Fruit fly (Drosophila melanogaster) whole organism, embryonic: ENCODE measurements around the gene CG6163.

Source experiments
- Atf3 ChIP-seq: fragments of 200-800 bp; sonication (Bioruptor generic); optimal IDR thresholded peaks from 3 replicates; lab custom pipeline; 2016; ENCODE audit warnings: missing biosample characterization, missing genetic modification characterization
- Awh ChIP-seq: fragments of 200-800 bp; sonication (Bioruptor generic); IDR thresholded peaks from 2 replicates; pipeline ENCODE4, ENCODE4 v1.3.6; 2022; ENCODE audit warnings: missing biosample characterization, missing genetic modification characterization
- CG10147 ChIP-seq: fragments of 200-800 bp; sonication (Bioruptor generic); optimal IDR thresholded peaks from 2 replicates; lab custom pipeline; 2019; ENCODE audit warnings: missing biosample characterization, mild to moderate bottlenecking, missing genetic modification characterization, moderate library complexity
- CG1024 ChIP-seq: fragments of 200-800 bp; sonication (Bioruptor generic); IDR thresholded peaks from 2 replicates; pipeline ENCODE4 v1.3.6; 2022; ENCODE audit warnings: missing biosample characterization, missing genetic modification characterization
- CG10366 ChIP-seq: fragments of 200-800 bp; sonication (Bioruptor generic); IDR thresholded peaks from 2 replicates; pipeline ENCODE4 v1.3.6; 2022; ENCODE audit warnings: missing biosample characterization, missing genetic modification characterization
- CG10543 ChIP-seq: fragments of 200-800 bp; sonication (Bioruptor generic); optimal IDR thresholded peaks from 3 replicates; lab custom pipeline; 2017; ENCODE audit warnings: missing biosample characterization, mild to moderate bottlenecking, missing genetic modification characterization, moderate library complexity
- CG10654 ChIP-seq: fragments of 200-800 bp; sonication (Bioruptor generic); optimal IDR thresholded peaks from 2 replicates; lab custom pipeline; 2016; ENCODE audit warnings: missing biosample characterization, missing genetic modification characterization
- CG11695 ChIP-seq: fragments of 200-800 bp; sonication (Bioruptor generic); IDR thresholded peaks from 3 replicates; pipeline ENCODE4 v1.3.6; 2022; ENCODE audit warnings: missing biosample characterization, missing genetic modification characterization
- CG17359 ChIP-seq: fragments of 200-800 bp; sonication (Bioruptor generic); optimal IDR thresholded peaks from 3 replicates; lab custom pipeline; 2018; ENCODE audit warnings: missing biosample characterization, mild to moderate bottlenecking, missing genetic modification characterization, moderate library complexity
- CG17912 ChIP-seq: fragments of 200-800 bp; sonication (Bioruptor generic); optimal IDR thresholded peaks from 2 replicates; lab custom pipeline; 2018; ENCODE audit warnings: missing biosample characterization, mild to moderate bottlenecking, missing genetic modification characterization
- CG1832 ChIP-seq: fragments of 200-800 bp; sonication (Bioruptor generic); optimal IDR thresholded peaks from 2 replicates; lab custom pipeline; 2017; ENCODE audit warnings: missing biosample characterization, mild to moderate bottlenecking, missing genetic modification characterization, inconsistent platforms
- CG31365 ChIP-seq: fragments of 200-800 bp; sonication (Bioruptor generic); optimal IDR thresholded peaks from 2 replicates; lab custom pipeline; 2018; ENCODE audit warnings: missing biosample characterization, mild to moderate bottlenecking, missing genetic modification characterization
- CG32767 ChIP-seq: fragments of 200-800 bp; sonication (Bioruptor generic); IDR thresholded peaks from 2 replicates; pipeline ENCODE4 v1.3.6; 2022; ENCODE audit warnings: missing biosample characterization, missing genetic modification characterization
- CG43689 ChIP-seq: fragments of 200-800 bp; sonication (Bioruptor generic); IDR thresholded peaks from 2 replicates; pipeline ENCODE4 v1.3.6; 2022; ENCODE audit warnings: missing biosample characterization, missing genetic modification characterization
- CG8281 ChIP-seq: fragments of 200-800 bp; sonication (Bioruptor generic); optimal IDR thresholded peaks from 2 replicates; lab custom pipeline; 2018; ENCODE audit warnings: missing biosample characterization, mild to moderate bottlenecking, missing genetic modification characterization, moderate library complexity
- CG8944 ChIP-seq: fragments of 200-800 bp; sonication (Bioruptor generic); optimal IDR thresholded peaks from 3 replicates; lab custom pipeline; 2016; ENCODE audit warnings: missing biosample characterization, missing genetic modification characterization
- CG9609 ChIP-seq: fragments of 200-800 bp; sonication (Bioruptor generic); optimal IDR thresholded peaks from 3 replicates; lab custom pipeline; 2016; ENCODE audit warnings: missing biosample characterization, missing genetic modification characterization
- CG9727 ChIP-seq: fragments of 200-800 bp; sonication (Bioruptor generic); optimal IDR thresholded peaks from 3 replicates; lab custom pipeline; 2017; ENCODE audit warnings: missing biosample characterization, mild to moderate bottlenecking, missing genetic modification characterization
- CTCF ChIP-seq: fragments of 200-800 bp; sonication (Bioruptor generic); optimal IDR thresholded peaks from 2 replicates; lab custom pipeline; 2017; ENCODE audit warnings: missing biosample characterization, mild to moderate bottlenecking, missing genetic modification characterization, moderate library complexity
- Doc2 ChIP-seq: fragments of 200-800 bp; sonication (Bioruptor generic); IDR thresholded peaks from 2 replicates; pipeline ENCODE4 v1.3.6; 2022; ENCODE audit warnings: missing biosample characterization, missing genetic modification characterization
- E2f2 ChIP-seq: fragments of 200-800 bp; sonication (Bioruptor generic); IDR thresholded peaks from 2 replicates; pipeline ENCODE4 v1.3.6; 2022; ENCODE audit warnings: missing biosample characterization, missing genetic modification characterization
- Hr39 ChIP-seq: fragments of >200 bp; optimal IDR thresholded peaks from 2 replicates; lab custom pipeline; 2017
- NFAT ChIP-seq: fragments of 200-800 bp; sonication (Bioruptor generic); IDR thresholded peaks from 2 replicates; pipeline ENCODE4 v1.3.6; 2022; ENCODE audit warnings: missing biosample characterization, missing genetic modification characterization
- Ptx1 ChIP-seq: fragments of 200-800 bp; sonication (Bioruptor generic); IDR thresholded peaks from 2 replicates; pipeline ENCODE4 v1.3.6; 2022; ENCODE audit warnings: missing biosample characterization, missing genetic modification characterization
- Rfx ChIP-seq: fragments of 200-800 bp; sonication (Bioruptor generic); IDR thresholded peaks from 2 replicates; pipeline ENCODE4 v1.3.6; 2022; ENCODE audit warnings: missing biosample characterization, missing genetic modification characterization
- Sox102F ChIP-seq: fragments of 200-800 bp; sonication (Bioruptor generic); optimal IDR thresholded peaks from 2 replicates; lab custom pipeline; 2018; ENCODE audit warnings: missing biosample characterization, mild to moderate bottlenecking, missing genetic modification characterization, moderate library complexity
- Ssrp ChIP-seq: fragments of 200-800 bp; sonication (Bioruptor generic); optimal IDR thresholded peaks from 2 replicates; lab custom pipeline; 2018; ENCODE audit warnings: missing biosample characterization, mild to moderate bottlenecking, missing genetic modification characterization, moderate library complexity
- Usf ChIP-seq: fragments of 200-800 bp; sonication (Bioruptor generic); optimal IDR thresholded peaks from 2 replicates; lab custom pipeline; 2017; ENCODE audit warnings: missing genotype, missing biosample characterization, missing genetic modification characterization
- bbx ChIP-seq: fragments of 200-800 bp; sonication (Bioruptor generic); IDR thresholded peaks from 2 replicates; pipeline ENCODE4 v1.3.6; 2022; ENCODE audit warnings: missing biosample characterization, missing genetic modification characterization; ENCODE audit not compliant: partially characterized antibody
- bcd ChIP-seq: fragments of 200-800 bp; sonication (Bioruptor generic); optimal IDR thresholded peaks from 2 replicates; lab custom pipeline; 2017; ENCODE audit warnings: missing biosample characterization, mild to moderate bottlenecking, missing genetic modification characterization
- bsh ChIP-seq, 2 experiments: fragments of 200-800 bp; sonication (Bioruptor generic); optimal IDR thresholded peaks; 2 replicates each; lab custom pipeline; 2017 to 2018; ENCODE audit warnings: mild to moderate bottlenecking in 2 of 2, missing biosample characterization in 2 of 2, missing genetic modification characterization in 2 of 2, moderate library complexity in 1 of 2
- danr ChIP-seq: fragments of 200-800 bp; sonication (Bioruptor generic); IDR thresholded peaks from 2 replicates; pipeline ENCODE4 v1.3.6; 2022; ENCODE audit warnings: missing biosample characterization, missing genetic modification characterization
- dpn ChIP-seq, 2 experiments: fragments of 200-800 bp; sonication (Bioruptor generic); optimal IDR thresholded peaks; 3 replicates each; lab custom pipeline; 2016; ENCODE audit warnings: missing biosample characterization in 2 of 2, missing genetic modification characterization in 2 of 2
- kah ChIP-seq: fragments of 200-800 bp; sonication (Bioruptor generic); optimal IDR thresholded peaks from 2 replicates; lab custom pipeline; 2018; ENCODE audit warnings: missing biosample characterization, mild to moderate bottlenecking, missing genetic modification characterization
- ken ChIP-seq: fragments of 200-800 bp; sonication (Bioruptor generic); IDR thresholded peaks from 3 replicates; pipeline ENCODE4 v1.3.6; 2022; ENCODE audit warnings: missing biosample characterization, missing genetic modification characterization
- lov ChIP-seq, 2 experiments: fragments of 200-800 bp in 1 of 2; fragments of >200 bp in 1 of 2; sonication (Bioruptor generic) in 1 of 2; IDR thresholded peaks in 1 of 2; optimal IDR thresholded peaks in 1 of 2; 2 replicates in 1 of 2; 3 replicates in 1 of 2; pipeline versions ENCODE4 v1.3.6 to Lab custom; 2017 to 2022; ENCODE audit warnings: missing biosample characterization in 1 of 2, missing genetic modification characterization in 1 of 2
- otp ChIP-seq: fragments of 200-800 bp; sonication (Bioruptor generic); IDR thresholded peaks from 3 replicates; pipeline ENCODE4, ENCODE4 v1.3.6; 2022; ENCODE audit warnings: missing biosample characterization, missing genetic modification characterization
- pan ChIP-seq, 4 experiments: fragments of >200 bp in 3 of 4; fragments of 200-800 bp in 1 of 4; sonication (Bioruptor generic) in 1 of 4; optimal IDR thresholded peaks in 3 of 4; IDR thresholded peaks in 1 of 4; 2 replicates each; pipeline versions ENCODE4 v1.3.6 to Lab custom; 2017 to 2022; ENCODE audit warnings: missing biosample characterization in 2 of 4, missing genetic modification characterization in 2 of 4, mixed read lengths in 1 of 4
- phol ChIP-seq: fragments of 200-800 bp; sonication (Bioruptor generic); optimal IDR thresholded peaks from 3 replicates; lab custom pipeline; 2018; ENCODE audit warnings: missing biosample characterization, mild to moderate bottlenecking, missing genetic modification characterization, moderate library complexity
- ro ChIP-seq: fragments of 200-800 bp; sonication (Bioruptor generic); IDR thresholded peaks from 2 replicates; pipeline ENCODE4 v1.3.6; 2022; ENCODE audit warnings: missing biosample characterization, missing genetic modification characterization
- scrt ChIP-seq: fragments of 200-800 bp; sonication (Bioruptor generic); optimal IDR thresholded peaks from 2 replicates; lab custom pipeline; 2018; ENCODE audit warnings: missing biosample characterization, mild to moderate bottlenecking, missing genetic modification characterization, moderate library complexity
- sens ChIP-seq: fragments of 200-800 bp; sonication (Bioruptor generic); peaks from one replicate; lab custom pipeline; 2016; ENCODE audit warnings: missing biosample characterization, missing genetic modification characterization
- sens-2 ChIP-seq: fragments of 200-800 bp; sonication (Bioruptor generic); IDR thresholded peaks from 2 replicates; pipeline ENCODE4 v1.3.6; 2022; ENCODE audit warnings: missing biosample characterization, missing genetic modification characterization
- shn ChIP-seq: fragments of 200-800 bp; sonication (Bioruptor generic); optimal IDR thresholded peaks from 3 replicates; lab custom pipeline; 2016; ENCODE audit warnings: missing biosample characterization, missing genetic modification characterization
- slou ChIP-seq: fragments of 200-800 bp; sonication (Bioruptor generic); optimal IDR thresholded peaks from 3 replicates; lab custom pipeline; 2016; ENCODE audit warnings: missing biosample characterization, missing genetic modification characterization
- stwl ChIP-seq: fragments of 200-800 bp; sonication (Bioruptor generic); optimal IDR thresholded peaks from 3 replicates; lab custom pipeline; 2018; ENCODE audit warnings: missing biosample characterization, mild to moderate bottlenecking, missing genetic modification characterization, moderate library complexity
- tgo ChIP-seq: fragments of 200-800 bp; sonication (Bioruptor generic); IDR thresholded peaks from 3 replicates; pipeline ENCODE4 v1.3.6; 2022; ENCODE audit warnings: missing biosample characterization, missing genetic modification characterization
- ttk ChIP-seq: fragments of 200-800 bp; sonication (Bioruptor generic); IDR thresholded peaks from 2 replicates; pipeline ENCODE4 v2.1.2; 2022; ENCODE audit warnings: missing biosample characterization, missing genetic modification characterization
- usp ChIP-seq: fragments of >200 bp; optimal IDR thresholded peaks from 2 replicates; lab custom pipeline; 2017; ENCODE audit warnings: missing biosample characterization, missing genetic modification characterization
- yki ChIP-seq: fragments of >200 bp; optimal IDR thresholded peaks from 3 replicates; lab custom pipeline; 2018
- z ChIP-seq: fragments of 200-800 bp; sonication (Bioruptor generic); IDR thresholded peaks from 3 replicates; pipeline ENCODE4 v1.3.6; 2022; ENCODE audit warnings: missing biosample characterization, missing genetic modification characterization
- zfh2 ChIP-seq: fragments of 200-800 bp; sonication (Bioruptor generic); optimal IDR thresholded peaks from 2 replicates; lab custom pipeline; 2016; ENCODE audit warnings: missing biosample characterization, missing genetic modification characterization

Gene CG6163

dm6 chr3L:11358733-11359132 is 6.0 kb downstream of the CG6163 start (continued):
- peak; percentile 18; the same call in 1 of the 3 replicates for TF ChIP-seq tgo
- TF ChIP-seq CG32767 (GFP tag; lab: Robert Waterston, UW), result 0 out of 2 replicates have a peak, but pooled peaks have one; percentile 37
- TF ChIP-seq z (GFP tag; lab: Robert Waterston, UW), result 0 out of 3 replicates have a peak, but pooled peaks have one; percentile 44
- no peak for TF ChIP-seq CG9727 (GFP tag; lab: Kevin White, UChicago)
- no peak; the same call in 1 of the 2 replicates for TF ChIP-seq bbx
- TF ChIP-seq CG17359 (tag; lab: Kevin White, UChicago), result peak; percentile 16
- no peak for TF ChIP-seq CG10147 (GFP tag; lab: Kevin White, UChicago)
- no peak for TF ChIP-seq usp
- TF ChIP-seq danr (GFP tag; lab: Robert Waterston, UW), result no peak
- TF ChIP-seq bsh (GFP tag; optimal IDR thresholded peaks at IDR 0.05; lab: Kevin White, UChicago), result peak in 1 of 2 experiments; percentile 14
- TF ChIP-seq CG1024 (GFP tag; lab: Robert Waterston, UW), result no peak
- no peak for TF ChIP-seq slou (GFP tag; lab: Kevin White, UChicago)
- TF ChIP-seq CG1832, result no peak
- TF ChIP-seq sens-2 (GFP tag; lab: Robert Waterston, UW), result no peak
- no peak for TF ChIP-seq Ptx1 (GFP tag; lab: Robert Waterston, UW)
- TF ChIP-seq dpn (GFP tag; optimal IDR thresholded peaks at IDR 0.05; lab: Kevin White, UChicago), result peak in 1 of 2 experiments; percentile 10
- no peak for TF ChIP-seq zfh2 (GFP tag; lab: Kevin White, UChicago)
- TF ChIP-seq CG10543, result no peak
- peak; percentile 43; the same call in 1 of the 3 replicates for TF ChIP-seq ken
- no peak for TF ChIP-seq Usf
- TF ChIP-seq CG10366 (GFP tag; lab: Robert Waterston, UW), result peak; percentile 18; the same call in 1 of the 2 replicates
- peak; percentile 20 for TF ChIP-seq Sox102F
- peak; percentile 60; the same call in 1 of the 3 replicates for TF ChIP-seq otp
- TF ChIP-seq CG9609, result peak; percentile 4
- TF ChIP-seq Doc2 (GFP tag; lab: Robert Waterston, UW), result no peak
- no peak for TF ChIP-seq Hr39 (lab: Kevin White, UChicago)
- TF ChIP-seq bcd (GFP tag; lab: Kevin White, UChicago), result peak; percentile 1
- peak; percentile 20 for TF ChIP-seq CG17912 (GFP tag; lab: Kevin White, UChicago)
- no peak for TF ChIP-seq CG8281 (tag; lab: Kevin White, UChicago)
- no peak for TF ChIP-seq lov (optimal IDR thresholded peaks at IDR 0.05; lab: Kevin White, UChicago)
- TF ChIP-seq lov (GFP tag; IDR thresholded peaks at IDR 0.05; lab: Robert Waterston, UW), result 0 out of 3 replicates have a peak, but pooled peaks have one; percentile 69
- no peak for TF ChIP-seq phol
- peak; percentile 4 for TF ChIP-seq Atf3 (GFP tag; lab: Kevin White, UChicago)
- TF ChIP-seq kah (GFP tag; lab: Kevin White, UChicago), result no peak
- no peak for TF ChIP-seq CG11695
- no peak for TF ChIP-seq yki (lab: Kevin White, UChicago)
- no peak for TF ChIP-seq Ssrp (tag; lab: Kevin White, UChicago)
- peak; percentile 26 for TF ChIP-seq sens
- TF ChIP-seq scrt, result peak; percentile 19
- no peak for TF ChIP-seq shn (GFP tag; lab: Kevin White, UChicago)
- TF ChIP-seq ro, result no peak
- no peak for TF ChIP-seq CG10654
- no peak for TF ChIP-seq CG43689
- TF ChIP-seq Awh (GFP tag; lab: Robert Waterston, UW), result 0 out of 2 replicates have a peak, but pooled peaks have one; percentile 8
- peak; percentile 21 for TF ChIP-seq CG8944
- no peak; the same call in 1 of the 2 replicates for TF ChIP-seq E2f2 (GFP tag; lab: Robert Waterston, UW)
- TF ChIP-seq NFAT (GFP tag; lab: Robert Waterston, UW), result 0 out of 2 replicates have a peak, but pooled peaks have one; percentile 11
- peak; percentile 91 for TF ChIP-seq CTCF
- no peak for TF ChIP-seq stwl
- peak; percentile 58 for TF ChIP-seq Rfx (GFP tag; lab: Robert Waterston, UW)
- no peak for TF ChIP-seq pan (optimal IDR thresholded peaks at IDR 0.05; lab: Kevin White, UChicago)
- peak in 1 of 2 experiments; percentile 46 for TF ChIP-seq pan (GFP tag; optimal IDR thresholded peaks at IDR 0.05 in 1 of 2, IDR thresholded peaks at IDR 0.05 in 1 of 2)
- TF ChIP-seq ttk (GFP tag; lab: Robert Waterston, UW), result no peak
- TF ChIP-seq CG31365 (tag; lab: Kevin White, UChicago), result no peak
